Worm (Caenorhabditis elegans): ENCODE results near the gene mask-1.

Gene mask-1

ce11 chrIV:10380626-10381025, 5.9 kb downstream of the mask-1 start (continued):
- TF ChIP-seq ets-4 (GFP tag; optimal IDR thresholded peaks at IDR 0.05) (no peak), T26A5.8 (tag; optimal IDR thresholded peaks at IDR 0.05) (no peak), chd-7 (tag; optimal IDR thresholded peaks at IDR 0.05) (peak; percentile 1), F33H1.4 (GFP tag; IDR thresholded peaks at IDR 0.05) (peak; percentile 15; the same call in 1 of the 2 replicates), ztf-18 (tag; optimal IDR thresholded peaks at IDR 0.05) (no peak), lin-54 (GFP tag; optimal IDR thresholded peaks at IDR 0.05) (peak; percentile 16), ccch-3 (GFP tag; optimal IDR thresholded peaks at IDR 0.05) (no peak), F23B12.7 (tag; optimal IDR thresholded peaks at IDR 0.05; ENCODE audit: insufficient read depth) (peak; percentile 0), nhr-120 (GFP tag; IDR thresholded peaks at IDR 0.05) (no peak), mel-28 (tag; optimal IDR thresholded peaks at IDR 0.05; ENCODE audit: borderline replicate concordance) (no peak), lin-35 (GFP tag; optimal IDR thresholded peaks at IDR 0.05) (no peak), xnd-1 (tag; optimal IDR thresholded peaks at IDR 0.05) (peak; percentile 67), repo-1 (tag; optimal IDR thresholded peaks at IDR 0.05) (no peak), dpff-1 (tag; optimal IDR thresholded peaks at IDR 0.05) (no peak), F57A8.1 (GFP tag; optimal IDR thresholded peaks at IDR 0.05) (no peak), unc-62 (GFP tag; optimal IDR thresholded peaks at IDR 0.05) (no peak), zim-3 (tag; optimal IDR thresholded peaks at IDR 0.05) (no peak), B0336.3 (GFP tag; IDR thresholded peaks at IDR 0.05) (0 out of 2 replicates have a peak, but pooled peaks have one; percentile 44), dox-1 (GFP tag; IDR thresholded peaks at IDR 0.05) (peak; percentile 45), nhr-27 (tag; optimal IDR thresholded peaks at IDR 0.05) (no peak), rec-8 (tag; optimal IDR thresholded peaks at IDR 0.05) (no peak), Y79H2A.3 (GFP tag; conservative IDR thresholded peaks at IDR 0.05) (no peak), cebp-1 (GFP tag; IDR thresholded peaks at IDR 0.05) (no peak), cebp-1 (tag; optimal IDR thresholded peaks at IDR 0.05) (peak; percentile 74), B0261.1 (tag; optimal IDR thresholded peaks at IDR 0.05) (no peak), ztf-28 (GFP tag; IDR thresholded peaks at IDR 0.05) (no peak), tlf-1 (GFP tag; optimal IDR thresholded peaks at IDR 0.05) (peak; percentile 45), zfh-2 (GFP tag; conservative IDR thresholded peaks at IDR 0.05) (peak; percentile 67; the same call in 1 of the 2 replicates), let-607 (tag; optimal IDR thresholded peaks at IDR 0.05) (no peak), die-1 (tag; optimal IDR thresholded peaks at IDR 0.05) (no peak), nfya-1 (tag; optimal IDR thresholded peaks at IDR 0.05; ENCODE audit: borderline replicate concordance, insufficient read depth) (no peak), madf-8 (GFP tag; conservative IDR thresholded peaks at IDR 0.05) (peak; percentile 63), attf-5 (GFP tag; optimal IDR thresholded peaks at IDR 0.05) (peak; percentile 70), snpc-3.4 (tag; optimal IDR thresholded peaks at IDR 0.05) (no peak), ZK185.1 (tag; optimal IDR thresholded peaks at IDR 0.05; ENCODE audit: poor library complexity, severe bottlenecking) (no peak), hrde-1 (tag; optimal IDR thresholded peaks at IDR 0.05; ENCODE audit: borderline replicate concordance) (no peak), ztf-6 (GFP tag; IDR thresholded peaks at IDR 0.05) (no peak), madf-10 (tag; optimal IDR thresholded peaks at IDR 0.05) (no peak), lag-1 (GFP tag; IDR thresholded peaks at IDR 0.05) (no peak), ztf-3 (GFP tag; optimal IDR thresholded peaks at IDR 0.05) (no peak), egl-44 (GFP tag; IDR thresholded peaks at IDR 0.05) (no peak), F49E8.2 (tag; optimal IDR thresholded peaks at IDR 0.05; ENCODE audit: insufficient read depth) (no peak), nhr-179 (tag; optimal IDR thresholded peaks at IDR 0.05) (no peak), C17E4.6 (GFP tag; IDR thresholded peaks at IDR 0.05) (no peak), cebp-2 (GFP tag; IDR thresholded peaks at IDR 0.05) (no peak), lin-40 (tag; optimal IDR thresholded peaks at IDR 0.05) (peak; percentile 48), ceh-58 (GFP tag; IDR thresholded peaks at IDR 0.05) (no peak), aptf-3 (GFP tag; IDR thresholded peaks at IDR 0.05) (no peak)
